Fruit fly (Drosophila melanogaster) whole organism, adult: ENCODE data around the gene Lrrk.

Source experiments
- CG11617 ChIP-seq: fragments of 200-800 bp; sonication (Bioruptor generic); optimal IDR thresholded peaks from 2 replicates; lab custom pipeline; 2017; ENCODE audit warnings: mild to moderate bottlenecking, missing biosample characterization, missing genetic modification reagents, missing genetic modification characterization
- CG12768 ChIP-seq: fragments of 200-800 bp; sonication (Bioruptor generic); optimal IDR thresholded peaks from 2 replicates; lab custom pipeline; 2017; ENCODE audit warnings: missing biosample characterization, missing genetic modification characterization, mild to moderate bottlenecking, moderate library complexity, missing genetic modification reagents
- CG14711 ChIP-seq: fragments of 200-800 bp; sonication (Bioruptor generic); optimal IDR thresholded peaks from 2 replicates; lab custom pipeline; 2018; ENCODE audit warnings: missing biosample characterization, mild to moderate bottlenecking, missing genetic modification characterization, moderate library complexity
- CG33017 ChIP-seq: fragments of 200-800 bp; sonication (Bioruptor generic); optimal IDR thresholded peaks from 2 replicates; lab custom pipeline; 2018; ENCODE audit warnings: missing biosample characterization, mild to moderate bottlenecking, missing genetic modification characterization, moderate library complexity
- CG7045 ChIP-seq: fragments of 200-800 bp; sonication (Bioruptor generic); optimal IDR thresholded peaks from 2 replicates; lab custom pipeline; 2017; ENCODE audit warnings: missing biosample characterization, mild to moderate bottlenecking, missing genetic modification characterization
- Clk ChIP-seq: fragments of 200-800 bp; sonication (Bioruptor generic); optimal IDR thresholded peaks from 2 replicates; lab custom pipeline; 2017; ENCODE audit warnings: missing biosample characterization, missing genetic modification characterization
- Crg-1 ChIP-seq: fragments of 200-800 bp; sonication (Bioruptor generic); optimal IDR thresholded peaks from 2 replicates; lab custom pipeline; 2016; ENCODE audit warnings: missing biosample characterization, missing genetic modification characterization
- Hr96 ChIP-seq: fragments of 200-800 bp; sonication (Bioruptor generic); optimal IDR thresholded peaks from 2 replicates; lab custom pipeline; 2016; ENCODE audit warnings: missing biosample characterization, missing genetic modification characterization
- Mnt ChIP-seq: fragments of 200-800 bp; sonication (Bioruptor generic); optimal IDR thresholded peaks from 2 replicates; lab custom pipeline; 2016; ENCODE audit warnings: missing biosample characterization, mild to moderate bottlenecking, missing genetic modification characterization
- bab1 ChIP-seq: fragments of 200-800 bp; sonication (Bioruptor generic); optimal IDR thresholded peaks from 3 replicates; lab custom pipeline; 2019; ENCODE audit warnings: missing biosample characterization, mild to moderate bottlenecking, missing genetic modification characterization, moderate library complexity
- cic ChIP-seq: fragments of 200-800 bp; sonication (Bioruptor generic); optimal IDR thresholded peaks from 2 replicates; lab custom pipeline; 2017; ENCODE audit warnings: missing biosample characterization, mild to moderate bottlenecking, missing genetic modification characterization, moderate library complexity
- tj ChIP-seq: fragments of 200-800 bp; sonication (Bioruptor generic); optimal IDR thresholded peaks from 3 replicates; lab custom pipeline; 2017; ENCODE audit warnings: missing biosample characterization, mild to moderate bottlenecking, missing genetic modification characterization, moderate library complexity

- TF ChIP-seq CG33017, result no peak
- no peak for TF ChIP-seq tj (GFP tag; lab: Kevin White, UChicago)
- no peak for TF ChIP-seq Mnt
- TF ChIP-seq Clk (GFP tag; lab: Kevin White, UChicago), result no peak
- no peak for TF ChIP-seq Hr96 (GFP tag; lab: Kevin White, UChicago)
- TF ChIP-seq CG7045 (GFP tag; lab: Kevin White, UChicago), result no peak
- no peak for TF ChIP-seq CG14711 (tag; lab: Kevin White, UChicago)
- TF ChIP-seq CG12768, result no peak
- TF ChIP-seq Crg-1 (GFP tag; lab: Kevin White, UChicago), result no peak
- no peak for TF ChIP-seq bab1 (GFP tag; lab: Kevin White, UChicago)
- TF ChIP-seq CG11617 (GFP tag; lab: Kevin White, UChicago), result no peak
- TF ChIP-seq cic (GFP tag; lab: Kevin White, UChicago), result no peak
Measured at dm6 chr3R:20659804-20660203, 24.5 kb downstream of the Lrrk start, which contains the start of gene Nep4.
